Worm (Caenorhabditis elegans): Measurements from ENCODE around the gene dhs-6.

Gene dhs-6

DNA sequence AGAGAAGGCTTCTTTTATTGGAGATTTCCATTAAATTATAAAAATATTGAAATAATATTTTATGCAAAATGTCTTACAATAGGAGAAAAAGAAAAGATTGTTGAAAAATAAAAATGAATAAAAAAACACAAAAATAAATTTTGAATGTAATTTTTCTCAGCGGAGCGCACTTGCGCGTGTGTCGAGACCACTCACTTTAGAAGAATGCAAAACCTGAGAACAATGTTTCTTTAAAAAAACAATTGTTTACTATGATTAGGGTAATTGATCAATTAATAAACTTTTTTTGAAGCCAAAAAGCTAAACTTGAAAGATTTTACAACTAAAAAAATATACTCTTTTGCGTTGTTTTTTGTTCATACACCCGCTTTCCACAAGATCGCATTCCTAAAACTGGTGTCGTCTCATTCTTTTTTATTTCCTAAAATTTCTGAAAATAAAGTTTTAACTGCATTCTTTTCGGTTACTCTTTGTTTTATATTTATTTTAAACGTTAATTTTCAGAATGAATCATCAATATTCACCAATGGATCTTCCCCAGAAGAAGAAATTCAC is 24.8 kb downstream of the dhs-6 start, which contains the start of gene ttc-4:
Gene ttc-4 (plus strand): TSS at position 505 of the 555 bp plus-strand sequence.
- TF ChIP-seq mep-1 (tag; optimal IDR thresholded peaks at IDR 0.05): peak; percentile 25
- TF ChIP-seq lin-13 (GFP tag; optimal IDR thresholded peaks at IDR 0.05): peak; percentile 31
- TF ChIP-seq dve-1 (tag; optimal IDR thresholded peaks at IDR 0.05; ENCODE audit: insufficient read depth): peak; percentile 54
- TF ChIP-seq spr-3 (GFP tag; optimal IDR thresholded peaks at IDR 0.05): no peak
- TF ChIP-seq hlh-30 (tag; optimal IDR thresholded peaks at IDR 0.05; ENCODE audit: insufficient read depth): peak; percentile 43
- peak in 1 of 2 experiments; percentile 64 for TF ChIP-seq lsy-2 (tag; optimal IDR thresholded peaks at IDR 0.05)
- no peak for TF ChIP-seq ceh-28 (tag; optimal IDR thresholded peaks at IDR 0.05)
- peak; percentile 64 for TF ChIP-seq unc-130 (GFP tag; optimal IDR thresholded peaks at IDR 0.05)
- peak in 1 of 2 experiments; percentile 21 for TF ChIP-seq unc-62 (GFP tag; optimal IDR thresholded peaks at IDR 0.05 in 1 of 2)
- TF ChIP-seq unc-62 (tag; optimal IDR thresholded peaks at IDR 0.05): no peak
- peak; percentile 39 for TF ChIP-seq nhr-28 (tag; optimal IDR thresholded peaks at IDR 0.05)
- TF ChIP-seq mdl-1 (tag; optimal IDR thresholded peaks at IDR 0.05): peak in 1 of 2 experiments; percentile 0
- peak; percentile 62 for TF ChIP-seq nhr-77 (tag; optimal IDR thresholded peaks at IDR 0.05)
- no peak for TF ChIP-seq daf-19 (GFP tag; conservative IDR thresholded peaks at IDR 0.05)
- no peak for TF ChIP-seq zip-11 (GFP tag; IDR thresholded peaks at IDR 0.05)
- TF ChIP-seq nhr-25 (tag; optimal IDR thresholded peaks at IDR 0.05; ENCODE audit: borderline replicate concordance, insufficient read depth): no peak
- peak; percentile 39 for TF ChIP-seq dpl-1 (GFP tag; optimal IDR thresholded peaks at IDR 0.05)
- peak; percentile 91 for TF ChIP-seq lin-38 (GFP tag; IDR thresholded peaks at IDR 0.05)
- peak; percentile 77 for TF ChIP-seq mes-2 (tag; optimal IDR thresholded peaks at IDR 0.05; ENCODE audit: poor library complexity, severe bottlenecking)
- TF ChIP-seq pha-4 (GFP tag; IDR thresholded peaks at IDR 0.05): no peak
- TF ChIP-seq pha-4 (tag; optimal IDR thresholded peaks at IDR 0.05): no peak
- TF ChIP-seq rbr-2 (tag; optimal IDR thresholded peaks at IDR 0.05): peak; percentile 18
- peak in 1 of 2 experiments; percentile 82 for TF ChIP-seq hif-1 (tag; optimal IDR thresholded peaks at IDR 0.05)
- peak; percentile 25 for TF ChIP-seq T20F7.1 (GFP tag; optimal IDR thresholded peaks at IDR 0.05)

DNA sequence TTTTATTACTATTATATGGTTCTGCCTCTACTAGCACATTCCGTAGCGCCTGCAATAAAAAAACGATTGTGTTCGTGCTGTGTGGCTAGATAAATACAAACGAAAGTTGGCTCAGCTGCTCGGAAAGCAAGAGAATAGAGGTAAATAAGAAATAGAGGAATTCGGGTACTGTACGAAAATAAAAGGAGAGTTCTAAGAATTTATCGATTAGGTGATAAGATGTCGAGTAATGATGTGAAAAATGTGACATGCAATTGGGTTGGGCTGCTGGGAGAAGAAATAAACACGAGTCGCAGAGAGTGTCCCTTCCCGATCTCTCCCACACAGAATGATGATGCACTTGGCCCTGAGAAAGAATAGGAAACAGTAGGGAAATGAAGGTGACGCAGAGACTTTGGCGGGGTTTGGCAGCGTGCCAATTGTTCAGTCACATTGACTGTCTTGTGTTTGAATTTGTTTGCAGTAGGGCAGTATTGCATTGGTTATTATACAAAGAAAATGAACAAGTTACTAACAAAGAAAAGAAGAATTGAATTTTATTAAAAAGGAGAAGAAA is 25.7 kb downstream of the dhs-6 start, which contains the start of gene cdc-14:
Gene cdc-14 (minus strand): TSS at position 51 of the 556 bp plus-strand sequence.
- TF ChIP-seq R02D3.7 (tag; optimal IDR thresholded peaks at IDR 0.05): no peak
- TF ChIP-seq daf-16 (GFP tag; optimal IDR thresholded peaks at IDR 0.05): peak in 1 of 2 experiments; percentile 12
- peak; percentile 56 for TF ChIP-seq daf-16 (tag; optimal IDR thresholded peaks at IDR 0.05)
- TF ChIP-seq lin-39 (tag; optimal IDR thresholded peaks at IDR 0.05): no peak
- TF ChIP-seq lir-3 (tag; optimal IDR thresholded peaks at IDR 0.05): no peak
- TF ChIP-seq nhr-6 (tag; optimal IDR thresholded peaks at IDR 0.05): peak; percentile 55
- TF ChIP-seq lin-38 (GFP tag; IDR thresholded peaks at IDR 0.05): peak; percentile 75
- TF ChIP-seq T20F7.1 (GFP tag; optimal IDR thresholded peaks at IDR 0.05): peak; percentile 41
- no peak for TF ChIP-seq lin-29 (GFP tag; IDR thresholded peaks at IDR 0.05)
- TF ChIP-seq egl-27 (tag; optimal IDR thresholded peaks at IDR 0.05): no peak
- TF ChIP-seq mdl-1 (tag; optimal IDR thresholded peaks at IDR 0.05): peak in 1 of 2 experiments; percentile 72
- no peak for TF ChIP-seq skn-1 (tag; optimal IDR thresholded peaks at IDR 0.05)
- peak; percentile 66 for TF ChIP-seq dpl-1 (GFP tag; optimal IDR thresholded peaks at IDR 0.05)
- TF ChIP-seq snpc-4 (tag; optimal IDR thresholded peaks at IDR 0.05): no peak
- peak; percentile 81 for TF ChIP-seq mxl-3 (GFP tag; optimal IDR thresholded peaks at IDR 0.05)
- no peak for TF ChIP-seq zag-1 (tag; optimal IDR thresholded peaks at IDR 0.05)
- TF ChIP-seq lin-1 (GFP tag; IDR thresholded peaks at IDR 0.05): no peak
- peak; percentile 39; the same call in 1 of the 2 replicates for TF ChIP-seq dmd-6 (GFP tag; IDR thresholded peaks at IDR 0.05)
- TF ChIP-seq mes-2 (tag; optimal IDR thresholded peaks at IDR 0.05; ENCODE audit: poor library complexity, severe bottlenecking): peak; percentile 62
- no peak for TF ChIP-seq mdt-29 (GFP tag; IDR thresholded peaks at IDR 0.05)
- no peak for TF ChIP-seq nhr-41 (GFP tag; IDR thresholded peaks at IDR 0.05)
- TF ChIP-seq nhr-77 (tag; optimal IDR thresholded peaks at IDR 0.05): peak; percentile 63
- peak; percentile 81 for TF ChIP-seq dve-1 (tag; optimal IDR thresholded peaks at IDR 0.05; ENCODE audit: insufficient read depth)
- peak; percentile 85 for TF ChIP-seq hlh-11 (tag; optimal IDR thresholded peaks at IDR 0.05)
- no peak for TF ChIP-seq egl-43 (GFP tag; IDR thresholded peaks at IDR 0.05)
- peak in 1 of 2 experiments; percentile 44 for TF ChIP-seq hif-1 (tag; optimal IDR thresholded peaks at IDR 0.05)
- TF ChIP-seq hmg-1.1 (GFP tag; IDR thresholded peaks at IDR 0.05): 0 out of 2 replicates have a peak, but pooled peaks have one; percentile 36
- TF ChIP-seq ctbp-1 (GFP tag; IDR thresholded peaks at IDR 0.05): 0 out of 2 replicates have a peak, but pooled peaks have one; percentile 18
- TF ChIP-seq lsy-2 (tag; optimal IDR thresholded peaks at IDR 0.05): peak; percentile 9 to 80
- peak; percentile 97 for TF ChIP-seq hlh-30 (tag; optimal IDR thresholded peaks at IDR 0.05; ENCODE audit: insufficient read depth)
- TF ChIP-seq nhr-25 (tag; optimal IDR thresholded peaks at IDR 0.05; ENCODE audit: borderline replicate concordance, insufficient read depth): peak; percentile 61
- no peak for TF ChIP-seq pha-4 (GFP tag; IDR thresholded peaks at IDR 0.05)
- peak; percentile 13 for TF ChIP-seq pha-4 (tag; optimal IDR thresholded peaks at IDR 0.05)
- TF ChIP-seq nhr-28 (tag; optimal IDR thresholded peaks at IDR 0.05): peak; percentile 68
- TF ChIP-seq ztf-7 (tag; optimal IDR thresholded peaks at IDR 0.05): peak; percentile 49
